Worm (Caenorhabditis elegans) whole organism, L4 larva: ENCODE measurements around the gene ceh-16.

ENCODE experiments used
- ZK546.5 ChIP-seq, 2 experiments: sonication (generic microtip); optimal IDR thresholded peaks; 2 replicates each; lab custom pipeline; 2017; ENCODE audit warnings: missing biosample characterization in 2 of 2, missing genetic modification characterization in 2 of 2
- ama-1 ChIP-seq: fragments of 150-350 bp; optimal IDR thresholded peaks from 2 replicates; lab custom pipeline; 2014; ENCODE audit warnings: inconsistent platforms, mixed read lengths
- ces-1 ChIP-seq: fragments of 150-350 bp; sonication (generic microtip); optimal IDR thresholded peaks from 4 replicates; lab custom pipeline; 2014; ENCODE audit warnings: missing biosample characterization, missing genetic modification reagents, missing genetic modification characterization
- dpl-1 ChIP-seq: fragments of 150-350 bp; optimal IDR thresholded peaks from 2 replicates; lab custom pipeline; 2014; ENCODE audit warnings: missing biosample characterization, missing genetic modification reagents, missing genetic modification characterization
- gei-8 ChIP-seq: fragments of 200-800 bp; sonication (Bioruptor generic); optimal IDR thresholded peaks from 2 replicates; lab custom pipeline; 2018; ENCODE audit warnings: mild to moderate bottlenecking, missing genetic modification characterization, missing compliant biosample characterization
- lir-3 ChIP-seq: sonication (generic microtip); optimal IDR thresholded peaks from 2 replicates; lab custom pipeline; 2016; ENCODE audit warnings: mild to moderate bottlenecking, missing genetic modification characterization, missing compliant biosample characterization
- unc-39 ChIP-seq: sonication (generic microtip); optimal IDR thresholded peaks from 2 replicates; lab custom pipeline; 2017; ENCODE audit warnings: missing biosample characterization, missing genetic modification characterization

- TF ChIP-seq ces-1 (GFP tag; lab: Kevin White, UChicago) (no peak), unc-39 (no peak), lir-3 (tag; lab: Kevin White, UChicago) (no peak), ZK546.5 (tag; optimal IDR thresholded peaks at IDR 0.05; lab: Kevin White, UChicago) (no peak), dpl-1 (GFP tag; lab: Kevin White, UChicago) (peak; percentile 72), gei-8 (GFP tag; lab: Kevin White, UChicago) (no peak), ama-1 (lab: Kevin White, UChicago) (no peak)
These were observed 6.0 kb downstream of the ceh-16 start, which contains the start of the genes polk-1 and gpr-1 for ce11 chrIII:8628405-8628982.
